Worm (Caenorhabditis elegans): ENCODE measurements around the gene col-115.

The col-115 gene

DNA sequence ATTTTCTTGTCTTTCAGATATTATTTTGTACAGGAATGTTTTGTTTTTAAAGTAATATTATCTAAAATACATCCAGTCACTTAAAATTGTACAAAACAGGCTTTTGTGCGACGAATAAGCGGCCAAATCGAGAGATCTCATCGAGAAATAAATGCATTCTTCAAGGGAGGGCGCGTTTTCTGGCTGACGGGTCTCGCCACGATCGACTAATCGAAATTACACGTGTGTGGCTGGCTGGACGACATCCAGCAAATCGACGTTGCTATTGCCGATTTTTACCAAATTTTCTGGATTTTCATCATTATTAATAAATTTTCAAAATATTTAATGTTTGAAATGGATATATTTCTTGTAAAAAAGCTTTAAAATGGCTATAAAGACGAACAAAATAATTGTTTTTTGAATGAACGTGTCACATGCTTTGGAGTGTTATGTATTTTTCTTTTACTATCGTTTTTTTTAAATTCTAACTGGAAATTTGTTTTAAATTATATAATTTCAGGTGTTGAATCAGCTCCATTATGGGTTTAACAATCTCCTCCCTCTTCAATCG is 6.4 kb upstream of the col-115 start, which contains the start of gene arf-5:
Gene arf-5, plus strand, starts transcription at position 503 of the 553 bp plus-strand sequence.
- no peak for TF ChIP-seq dmd-8 (GFP tag; IDR thresholded peaks at IDR 0.05)
- no peak for TF ChIP-seq nhr-42 (GFP tag; IDR thresholded peaks at IDR 0.05)
- no peak for TF ChIP-seq fkh-10 (GFP tag; optimal IDR thresholded peaks at IDR 0.05)
- TF ChIP-seq pha-4 (GFP tag; IDR thresholded peaks at IDR 0.05), result no peak
- no peak for TF ChIP-seq pha-4 (tag; optimal IDR thresholded peaks at IDR 0.05)
- TF ChIP-seq ztf-7 (tag; optimal IDR thresholded peaks at IDR 0.05), result no peak
- TF ChIP-seq nhr-11 (tag; optimal IDR thresholded peaks at IDR 0.05), result no peak
- no peak for TF ChIP-seq hif-1 (tag; optimal IDR thresholded peaks at IDR 0.05)
- TF ChIP-seq ZK546.5 (tag; optimal IDR thresholded peaks at IDR 0.05), result no peak
- TF ChIP-seq F26F4.8 (GFP tag; conservative IDR thresholded peaks at IDR 0.05), result no peak
- TF ChIP-seq ceh-20 (GFP tag; IDR thresholded peaks at IDR 0.05), result no peak
- TF ChIP-seq ceh-32 (tag; optimal IDR thresholded peaks at IDR 0.05; ENCODE audit: poor library complexity), result no peak
- peak; percentile 53 for TF ChIP-seq mep-1 (tag; optimal IDR thresholded peaks at IDR 0.05)
- peak; percentile 85 for TF ChIP-seq mxl-3 (GFP tag; optimal IDR thresholded peaks at IDR 0.05)
- no peak for TF ChIP-seq nhr-25 (tag; optimal IDR thresholded peaks at IDR 0.05; ENCODE audit: borderline replicate concordance, insufficient read depth)
- peak; percentile 42 for TF ChIP-seq dpl-1 (GFP tag; optimal IDR thresholded peaks at IDR 0.05)
- no peak for TF ChIP-seq arid-1 (GFP tag; conservative IDR thresholded peaks at IDR 0.05)
- TF ChIP-seq daf-16 (GFP tag; optimal IDR thresholded peaks at IDR 0.05), result no peak
- TF ChIP-seq daf-16 (tag; optimal IDR thresholded peaks at IDR 0.05), result peak; percentile 17
- no peak for TF ChIP-seq ceh-62 (tag; optimal IDR thresholded peaks at IDR 0.05)
- TF ChIP-seq mdt-29 (GFP tag; IDR thresholded peaks at IDR 0.05), result no peak
- no peak for TF ChIP-seq mxl-2 (GFP tag; conservative IDR thresholded peaks at IDR 0.05)
- no peak for TF ChIP-seq vab-7 (GFP tag; IDR thresholded peaks at IDR 0.05)
- no peak for TF ChIP-seq ceh-82 (tag; optimal IDR thresholded peaks at IDR 0.05)
- no peak for TF ChIP-seq spr-3 (GFP tag; optimal IDR thresholded peaks at IDR 0.05)
- no peak for TF ChIP-seq F10B5.3 (tag; optimal IDR thresholded peaks at IDR 0.05)
- no peak for TF ChIP-seq fos-1 (tag; optimal IDR thresholded peaks at IDR 0.05)
- TF ChIP-seq zip-11 (GFP tag; IDR thresholded peaks at IDR 0.05), result no peak
- peak; percentile 64 for TF ChIP-seq hlh-30 (tag; optimal IDR thresholded peaks at IDR 0.05; ENCODE audit: insufficient read depth)
- peak; percentile 33 for TF ChIP-seq T20F7.1 (GFP tag; optimal IDR thresholded peaks at IDR 0.05)
- no peak for TF ChIP-seq Y105C5A.15 (GFP tag; IDR thresholded peaks at IDR 0.05)
- TF ChIP-seq nhr-48 (tag; optimal IDR thresholded peaks at IDR 0.05), result no peak
- TF ChIP-seq nhr-10 (tag; optimal IDR thresholded peaks at IDR 0.05), result no peak
- no peak for TF ChIP-seq lin-13 (GFP tag; optimal IDR thresholded peaks at IDR 0.05)
- no peak for TF ChIP-seq nhr-77 (tag; optimal IDR thresholded peaks at IDR 0.05)
- no peak for TF ChIP-seq egl-43 (GFP tag; IDR thresholded peaks at IDR 0.05)
- peak in 1 of 2 experiments; percentile 61 for TF ChIP-seq lsy-2 (tag; optimal IDR thresholded peaks at IDR 0.05)
- TF ChIP-seq nhr-6 (tag; optimal IDR thresholded peaks at IDR 0.05), result peak; percentile 2
- no peak for TF ChIP-seq gei-8 (GFP tag; optimal IDR thresholded peaks at IDR 0.05)
- no peak for TF ChIP-seq Y5F2A.4 (GFP tag; optimal IDR thresholded peaks at IDR 0.05)
- TF ChIP-seq ztf-11 (tag; optimal IDR thresholded peaks at IDR 0.05), result no peak
- TF ChIP-seq nhr-237 (tag; optimal IDR thresholded peaks at IDR 0.05), result no peak
- no peak for TF ChIP-seq lir-3 (tag; optimal IDR thresholded peaks at IDR 0.05)
- TF ChIP-seq zfp-3 (GFP tag; conservative IDR thresholded peaks at IDR 0.05), result no peak
- no peak for TF ChIP-seq tra-1 (GFP tag; IDR thresholded peaks at IDR 0.05)
- TF ChIP-seq Y75B8A.6 (GFP tag; IDR thresholded peaks at IDR 0.05), result no peak
- TF ChIP-seq hmg-1.1 (GFP tag; IDR thresholded peaks at IDR 0.05), result 0 out of 2 replicates have a peak, but pooled peaks have one; percentile 7
- no peak for TF ChIP-seq nhr-102 (tag; optimal IDR thresholded peaks at IDR 0.05)
- TF ChIP-seq php-3 (GFP tag; IDR thresholded peaks at IDR 0.05), result no peak
- peak; percentile 33 for TF ChIP-seq rbr-2 (tag; optimal IDR thresholded peaks at IDR 0.05)
- TF ChIP-seq mes-2 (tag; optimal IDR thresholded peaks at IDR 0.05; ENCODE audit: poor library complexity, severe bottlenecking), result no peak
- no peak for TF ChIP-seq R02D3.7 (tag; optimal IDR thresholded peaks at IDR 0.05)

All from whole organism, L4 larva.